Worm (Caenorhabditis elegans) whole organism, L1 larva: ENCODE data around the gene F46B6.4.

Experiments used
- skn-1 ChIP-seq: fragments of 150-350 bp; optimal IDR thresholded peaks from 2 replicates; lab custom pipeline; 2014; ENCODE audit warnings: missing biosample characterization, missing genetic modification characterization
- tbx-2 ChIP-seq: sonication (generic microtip); optimal IDR thresholded peaks from 2 replicates; lab custom pipeline; 2016; ENCODE audit warnings: missing genetic modification characterization, missing compliant biosample characterization
- unc-62 ChIP-seq: fragments of 150-350 bp; optimal IDR thresholded peaks from 2 replicates; lab custom pipeline; 2014; ENCODE audit warnings: missing biosample characterization, missing genetic modification reagents, missing genetic modification characterization

- TF ChIP-seq skn-1 (tag; lab: Kevin White, UChicago) (no peak), tbx-2 (no peak), unc-62 (GFP tag; lab: Kevin White, UChicago) (no peak)
Observed at ce11 chrV:9763759-9764158, 15.6 kb downstream of the F46B6.4 start.
